Fruit fly (Drosophila melanogaster): Measurements from ENCODE around the gene CG8519.

CG8519 gene

dm6 chr3L:6708995-6709606 lies 4.4 kb downstream of the CG8519 start (continued):
- TF ChIP-seq corto (GFP tag; optimal IDR thresholded peaks at IDR 0.05) (no peak), nom (GFP tag; optimal IDR thresholded peaks at IDR 0.05) (no peak), Usf (GFP tag; optimal IDR thresholded peaks at IDR 0.05) (no peak), CG10321 (GFP tag; IDR thresholded peaks at IDR 0.05) (peak; percentile 45; the same call in 1 of the 2 replicates), CG9215 (GFP tag; IDR thresholded peaks at IDR 0.05) (peak; percentile 65), CG32772 (GFP tag; IDR thresholded peaks at IDR 0.05) (peak; percentile 78), cwo (GFP tag; optimal IDR thresholded peaks at IDR 0.05) (peak; percentile 70), slbo (GFP tag; IDR thresholded peaks at IDR 0.05) (peak; percentile 90), CG9437 (GFP tag; optimal IDR thresholded peaks at IDR 0.05) (peak; percentile 71), scrt (GFP tag; optimal IDR thresholded peaks at IDR 0.05) (peak; percentile 89), unc-4 (GFP tag; IDR thresholded peaks at IDR 0.05; ENCODE audit: partially characterized antibody) (no peak), CG11093 (GFP tag; IDR thresholded peaks at IDR 0.05) (peak; percentile 25; the same call in 2 of the 3 replicates), ac (GFP tag; optimal IDR thresholded peaks at IDR 0.05) (no peak), z (GFP tag; IDR thresholded peaks at IDR 0.05) (no peak), nau (GFP tag; optimal IDR thresholded peaks at IDR 0.05) (peak; percentile 88), CG7556 (GFP tag; optimal IDR thresholded peaks at IDR 0.05) (peak; percentile 72), ewg (GFP tag; optimal IDR thresholded peaks at IDR 0.05) (peak; percentile 70), tap (tag; optimal IDR thresholded peaks at IDR 0.05) (peak; percentile 51), dpn (GFP tag; optimal IDR thresholded peaks at IDR 0.05) (peak; percentile 65 to 79), CG11560 (tag; IDR thresholded peaks at IDR 0.05) (no peak), CG13424 (tag; optimal IDR thresholded peaks at IDR 0.05) (peak; percentile 54), CG17385 (GFP tag; optimal IDR thresholded peaks at IDR 0.05) (peak; percentile 82), salm (tag; optimal IDR thresholded peaks at IDR 0.05) (peak; percentile 68), insv (GFP tag; optimal IDR thresholded peaks at IDR 0.05) (peak in 1 of 2 experiments; percentile 42), abd-A (tag; optimal IDR thresholded peaks at IDR 0.05) (no peak), CG31388 (GFP tag; optimal IDR thresholded peaks at IDR 0.05) (peak; percentile 71), CG15696 (tag; optimal IDR thresholded peaks at IDR 0.05) (no peak), pho (GFP tag; optimal IDR thresholded peaks at IDR 0.05) (peak; percentile 72), Sry-δ (GFP tag; optimal IDR thresholded peaks at IDR 0.05) (peak; percentile 13), CG10979 (tag; optimal IDR thresholded peaks at IDR 0.05) (no peak), HLH3B (GFP tag; IDR thresholded peaks at IDR 0.05) (peak; percentile 84), CG17912 (GFP tag; optimal IDR thresholded peaks at IDR 0.05) (peak; percentile 94), CG31441 (GFP tag; IDR thresholded peaks at IDR 0.05) (peak; percentile 64), oc (tag; optimal IDR thresholded peaks at IDR 0.05) (no peak), cad (GFP tag; optimal IDR thresholded peaks at IDR 0.05) (no peak), Oaz (GFP tag; IDR thresholded peaks at IDR 0.05) (peak; percentile 79), Ets65A (GFP tag) (peak; percentile 97), sob (GFP tag; IDR thresholded peaks at IDR 0.05) (peak; percentile 92), Dad (GFP tag; optimal IDR thresholded peaks at IDR 0.05) (peak; percentile 85), hth (optimal IDR thresholded peaks at IDR 0.05) (no peak), CG18619 (GFP tag; optimal IDR thresholded peaks at IDR 0.05) (peak; percentile 90), Dek (tag; optimal IDR thresholded peaks at IDR 0.05) (peak; percentile 88), jumu (GFP tag; optimal IDR thresholded peaks at IDR 0.05) (peak; percentile 39), CG1233 (GFP tag; optimal IDR thresholded peaks at IDR 0.05) (peak; percentile 97), CG17829 (tag; optimal IDR thresholded peaks at IDR 0.05) (no peak), CG9817 (tag; optimal IDR thresholded peaks at IDR 0.05) (peak; percentile 95), CG1529 (GFP tag; optimal IDR thresholded peaks at IDR 0.05) (peak; percentile 70), YL-1 (GFP tag; optimal IDR thresholded peaks at IDR 0.05) (peak; percentile 32), CG6791 (GFP tag; IDR thresholded peaks at IDR 0.05; ENCODE audit: partially characterized antibody) (no peak), CG13123 (GFP tag; optimal IDR thresholded peaks at IDR 0.05) (peak; percentile 68)

Measured in whole organism, embryonic.